Fruit fly (Drosophila melanogaster) whole organism, pupa: ENCODE results near the gene roq.
A peak's percentile ranks its signal among the peaks of the same experiment; 100 is the strongest.

Source experiments
- CG12605 ChIP-seq: fragments of 200-800 bp; sonication (Bioruptor generic); IDR thresholded peaks from 2 replicates; pipeline ENCODE4 v1.3.6; 2022; ENCODE audit warnings: missing biosample characterization, missing genetic modification characterization
- CG14655 ChIP-seq: fragments of 200-800 bp; sonication (Bioruptor generic); optimal IDR thresholded peaks from 3 replicates; lab custom pipeline; 2017; ENCODE audit warnings: mild to moderate bottlenecking, missing biosample characterization, missing genetic modification reagents, missing genetic modification characterization
- CG15710 ChIP-seq: fragments of 200-800 bp; sonication (Bioruptor generic); optimal IDR thresholded peaks from 2 replicates; lab custom pipeline; 2018; ENCODE audit warnings: missing biosample characterization, mild to moderate bottlenecking, missing genetic modification characterization, moderate library complexity
- CG17806 ChIP-seq: fragments of 200-800 bp; sonication (Bioruptor generic); optimal IDR thresholded peaks from 2 replicates; lab custom pipeline; 2018; ENCODE audit warnings: missing biosample characterization, mild to moderate bottlenecking, missing genetic modification characterization, moderate library complexity
- CG4496 ChIP-seq: fragments of 200-800 bp; sonication (Bioruptor generic); IDR thresholded peaks from 3 replicates; pipeline ENCODE4 v1.3.6; 2022; ENCODE audit warnings: missing biosample characterization, missing genetic modification characterization
- CG9948 ChIP-seq: fragments of 200-800 bp; sonication (Bioruptor generic); optimal IDR thresholded peaks from 2 replicates; lab custom pipeline; 2018; ENCODE audit warnings: missing biosample characterization, mild to moderate bottlenecking, missing genetic modification characterization, moderate library complexity
- Ets98B ChIP-seq: fragments of 200-800 bp; sonication (Bioruptor generic); IDR thresholded peaks from 2 replicates; pipeline ENCODE4 v1.3.6; 2022; ENCODE audit warnings: missing biosample characterization, missing genetic modification characterization
- Pif1B ChIP-seq: fragments of 200-800 bp; sonication (Bioruptor generic); optimal IDR thresholded peaks from 3 replicates; lab custom pipeline; 2016; ENCODE audit warnings: missing biosample characterization, missing genetic modification characterization
- rn ChIP-seq: fragments of 200-800 bp; sonication (Bioruptor generic); IDR thresholded peaks from 2 replicates; pipeline ENCODE4 v1.3.6; 2022; ENCODE audit warnings: missing biosample characterization, missing genetic modification characterization

DNA sequence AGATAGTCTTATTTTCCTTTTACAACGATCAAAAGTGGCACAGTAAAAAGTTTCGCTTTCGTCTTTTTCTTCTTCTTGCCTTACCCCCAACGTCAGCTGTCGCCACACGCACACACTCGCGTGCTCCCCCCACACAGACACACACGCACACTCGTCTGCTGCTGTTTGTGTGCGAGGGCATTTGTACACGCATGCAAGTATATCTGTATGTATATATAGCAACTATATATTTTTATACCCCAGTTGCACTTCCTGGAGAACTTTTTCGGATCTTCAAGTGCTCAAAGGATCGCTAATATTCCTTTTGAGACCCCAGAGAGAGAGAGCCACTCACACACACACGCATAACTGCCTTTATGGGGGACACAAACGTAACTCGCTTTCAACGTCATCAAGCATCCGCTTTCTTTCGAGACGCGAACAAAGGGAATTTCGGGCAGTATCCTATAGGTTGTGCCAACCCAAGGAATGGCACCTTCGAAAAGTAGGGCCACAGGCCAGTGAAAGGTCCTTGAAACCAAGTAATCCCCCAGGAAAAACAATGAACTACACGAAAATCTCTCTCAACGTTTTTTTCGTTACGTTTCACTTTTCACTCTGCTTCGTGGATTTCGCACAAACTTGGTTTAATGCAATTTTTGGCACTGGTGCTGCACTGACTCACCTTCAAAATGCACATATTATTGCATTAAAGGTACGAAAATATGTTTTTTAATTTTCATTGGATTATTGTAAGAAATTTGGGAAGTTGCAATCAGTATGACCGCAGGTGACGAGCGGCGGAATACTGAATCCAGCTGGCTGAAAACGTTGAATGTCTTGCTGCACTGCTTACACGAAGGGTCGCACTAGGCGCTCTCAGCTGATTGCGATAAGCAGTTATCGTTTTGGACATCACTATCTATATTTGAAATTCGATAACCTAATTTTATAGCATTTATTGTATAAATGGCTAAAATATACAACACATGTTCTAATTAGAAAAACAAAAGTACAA, at the start of gene roq:
- no peak for TF ChIP-seq Pif1B (GFP tag; lab: Kevin White, UChicago)
- TF ChIP-seq CG9948 (tag; lab: Kevin White, UChicago): no peak
- TF ChIP-seq CG12605 (GFP tag; lab: Robert Waterston, UW): peak; percentile 16; the same call in 1 of the 2 replicates
- TF ChIP-seq CG14655: no peak
- no peak for TF ChIP-seq CG17806 (tag; lab: Kevin White, UChicago)
- no peak for TF ChIP-seq rn (GFP tag; lab: Robert Waterston, UW)
- TF ChIP-seq CG4496: no peak
- no peak for TF ChIP-seq CG15710 (tag; lab: Kevin White, UChicago)
- TF ChIP-seq Ets98B (GFP tag; lab: Robert Waterston, UW): no peak
